Worm (Caenorhabditis elegans) whole organism, L3 larva: ENCODE measurements around the gene nlp-33.

Experiments
- aly-2 ChIP-seq: fragments of 150-350 bp; optimal IDR thresholded peaks from 2 replicates; lab custom pipeline; 2014; ENCODE audit warnings: missing biosample characterization, missing genetic modification characterization
- ama-1 ChIP-seq: fragments of 150-350 bp; optimal IDR thresholded peaks from 2 replicates; lab custom pipeline; 2018
- fkh-10 ChIP-seq: sonication (generic microtip); optimal IDR thresholded peaks from 2 replicates; lab custom pipeline; 2017; ENCODE audit warnings: missing biosample characterization, missing genetic modification reagents, missing genetic modification characterization
- fos-1 ChIP-seq: fragments of 150-350 bp; optimal IDR thresholded peaks from 2 replicates; lab custom pipeline; 2014; ENCODE audit warnings: missing biosample characterization, missing genetic modification characterization
- nhr-12 ChIP-seq: fragments of 150-350 bp; optimal IDR thresholded peaks from 2 replicates; lab custom pipeline; 2014; ENCODE audit warnings: missing biosample characterization, missing genetic modification characterization
- nhr-23 ChIP-seq: fragments of 150-350 bp; optimal IDR thresholded peaks from 2 replicates; lab custom pipeline; 2014; ENCODE audit warnings: missing biosample characterization, missing genetic modification reagents, missing genetic modification characterization
- snpc-4 ChIP-seq: fragments of 150-350 bp; optimal IDR thresholded peaks from 2 replicates; lab custom pipeline; 2014; ENCODE audit warnings: missing biosample characterization, missing genetic modification characterization
- zag-1 ChIP-seq: fragments of 150-350 bp; optimal IDR thresholded peaks from 2 replicates; lab custom pipeline; 2014; ENCODE audit warnings: missing biosample characterization, missing genetic modification characterization

DNA sequence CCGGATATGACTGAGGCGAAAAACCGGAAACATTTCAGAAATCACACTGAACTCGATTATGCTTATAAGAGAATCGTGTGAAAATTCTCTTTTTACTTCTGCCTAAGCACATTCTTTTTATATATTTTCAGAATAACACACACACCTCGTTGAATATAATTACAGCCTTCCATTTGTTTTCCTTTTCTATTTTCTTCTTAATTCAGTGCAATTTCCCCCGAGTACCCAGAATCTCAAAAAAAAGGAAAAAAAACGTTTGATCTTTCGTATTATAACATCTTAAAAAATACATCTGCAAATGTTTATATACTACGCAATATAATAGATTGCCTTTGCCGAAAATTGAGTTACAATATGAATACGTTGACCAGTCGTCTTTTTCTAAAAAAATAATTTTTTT, 15.3 kb upstream of the nlp-33 start:
- TF ChIP-seq nhr-12 (tag; lab: Kevin White, UChicago) (no peak), aly-2 (tag; lab: Kevin White, UChicago) (no peak), nhr-23 (no peak), ama-1 (no peak), zag-1 (no peak), fkh-10 (no peak), fos-1 (tag; lab: Kevin White, UChicago) (no peak), snpc-4 (no peak)
